Fruit fly (Drosophila melanogaster) whole organism, embryonic: ENCODE data around the gene CG14427.

ENCODE experiments used
- CG12942 ChIP-seq: fragments of 200-800 bp; sonication (Bioruptor generic); optimal IDR thresholded peaks from 3 replicates; lab custom pipeline; 2016; ENCODE audit warnings: missing biosample characterization, missing genetic modification characterization
- CG16863 ChIP-seq: fragments of 200-800 bp; sonication (Bioruptor generic); optimal IDR thresholded peaks from 3 replicates; lab custom pipeline; 2016; ENCODE audit warnings: missing biosample characterization, missing genetic modification characterization
- CG30403 ChIP-seq: fragments of 200-800 bp; sonication (Bioruptor generic); optimal IDR thresholded peaks from 3 replicates; lab custom pipeline; 2016; ENCODE audit warnings: missing biosample characterization, missing genetic modification characterization
- CG6683 ChIP-seq: fragments of 200-800 bp; sonication (Bioruptor generic); optimal IDR thresholded peaks from 2 replicates; lab custom pipeline; 2017; ENCODE audit warnings: missing biosample characterization, mild to moderate bottlenecking, missing genetic modification characterization, missing genetic modification reagents
- Lhr ChIP-seq: fragments of 200-800 bp; sonication (Bioruptor generic); optimal IDR thresholded peaks from 3 replicates; lab custom pipeline; 2017; ENCODE audit warnings: mild to moderate bottlenecking, missing biosample characterization, missing genetic modification reagents, missing genetic modification characterization
- Lim3 ChIP-seq: fragments of 200-800 bp; sonication (Bioruptor generic); IDR thresholded peaks from 2 replicates; pipeline ENCODE4 v1.3.6; 2022; ENCODE audit warnings: missing biosample characterization, missing genetic modification characterization
- Nf-YA ChIP-seq: fragments of 200-800 bp; sonication (Bioruptor generic); IDR thresholded peaks from 2 replicates; pipeline ENCODE4 v1.3.6; 2022; ENCODE audit warnings: missing biosample characterization, missing genetic modification characterization
- Vsx1 ChIP-seq: fragments of 200-800 bp; sonication (Bioruptor generic); optimal IDR thresholded peaks from 2 replicates; lab custom pipeline; 2017; ENCODE audit warnings: missing biosample characterization, mild to moderate bottlenecking, missing genetic modification characterization, missing genetic modification reagents
- lab ChIP-seq: fragments of 200-800 bp; sonication (Bioruptor generic); optimal IDR thresholded peaks from 3 replicates; lab custom pipeline; 2017; ENCODE audit warnings: missing biosample characterization, missing genetic modification characterization, mild to moderate bottlenecking, moderate library complexity, missing genetic modification reagents
- shn ChIP-seq: fragments of 200-800 bp; sonication (Bioruptor generic); optimal IDR thresholded peaks from 3 replicates; lab custom pipeline; 2016; ENCODE audit warnings: missing biosample characterization, missing genetic modification characterization
- sim ChIP-seq: fragments of 200-800 bp; sonication (Bioruptor generic); IDR thresholded peaks from 2 replicates; pipeline ENCODE4 v1.3.6; 2022; ENCODE audit warnings: missing biosample characterization, missing genetic modification characterization
- sob ChIP-seq: fragments of 200-800 bp; sonication (Bioruptor generic); IDR thresholded peaks from 2 replicates; pipeline ENCODE4 v1.3.6; 2022; ENCODE audit warnings: missing biosample characterization, missing genetic modification characterization
- tup ChIP-seq: fragments of 200-800 bp; sonication (Bioruptor generic); optimal IDR thresholded peaks from 2 replicates; lab custom pipeline; 2016; ENCODE audit warnings: missing biosample characterization, mild to moderate bottlenecking, missing genetic modification characterization, moderate library complexity

dm6 chrX:7014931-7015428 lies 25.4 kb upstream of the CG14427 start:
- peak; percentile 35; the same call in 1 of the 2 replicates for TF ChIP-seq Nf-YA (GFP tag; lab: Robert Waterston, UW)
- no peak for TF ChIP-seq Lim3 (GFP tag; lab: Robert Waterston, UW)
- TF ChIP-seq shn, result peak; percentile 23
- peak; percentile 31 for TF ChIP-seq CG16863 (GFP tag; lab: Kevin White, UChicago)
- peak; percentile 52 for TF ChIP-seq CG30403 (GFP tag; lab: Kevin White, UChicago)
- TF ChIP-seq CG6683 (GFP tag; lab: Kevin White, UChicago), result no peak
- no peak for TF ChIP-seq Vsx1 (GFP tag; lab: Kevin White, UChicago)
- no peak for TF ChIP-seq CG12942 (GFP tag; lab: Kevin White, UChicago)
- TF ChIP-seq sob (GFP tag; lab: Robert Waterston, UW), result peak; percentile 59
- TF ChIP-seq tup (GFP tag; lab: Kevin White, UChicago), result no peak
- no peak for TF ChIP-seq sim (GFP tag; lab: Robert Waterston, UW)
- TF ChIP-seq Lhr (GFP tag; lab: Kevin White, UChicago), result peak; percentile 65
- TF ChIP-seq lab (GFP tag; lab: Kevin White, UChicago), result peak; percentile 48
